Worm (Caenorhabditis elegans) whole organism, late embryonic: ENCODE data around the gene Y47D7A.9.

Experiments used
- C38D4.7 ChIP-seq: fragments of 200-800 bp; sonication (Bioruptor generic); optimal IDR thresholded peaks from 2 replicates; lab custom pipeline; 2018; ENCODE audit warnings: mild to moderate bottlenecking, missing genetic modification characterization, moderate library complexity, missing compliant biosample characterization
- eyg-1 ChIP-seq: sonication (generic microtip); optimal IDR thresholded peaks from 2 replicates; lab custom pipeline; 2016; ENCODE audit warnings: missing genotype, missing genetic modification characterization, missing compliant biosample characterization
- fkh-10 ChIP-seq: fragments of 150-350 bp; optimal IDR thresholded peaks from 2 replicates; lab custom pipeline; 2014; ENCODE audit warnings: missing biosample characterization, missing genetic modification reagents, missing genetic modification characterization
- fkh-6 ChIP-seq: sonication (generic microtip); optimal IDR thresholded peaks from 2 replicates; lab custom pipeline; 2016; ENCODE audit warnings: missing genetic modification characterization, missing compliant biosample characterization
- hlh-6 ChIP-seq: sonication (generic microtip); optimal IDR thresholded peaks from 2 replicates; lab custom pipeline; 2016; ENCODE audit warnings: missing genotype, missing genetic modification characterization, missing compliant biosample characterization
- pax-1 ChIP-seq: fragments of 150-350 bp; optimal IDR thresholded peaks from 2 replicates; lab custom pipeline; 2014; ENCODE audit warnings: missing biosample characterization, missing genetic modification characterization
- tbx-2 ChIP-seq: sonication (generic microtip); optimal IDR thresholded peaks from 2 replicates; lab custom pipeline; 2016; ENCODE audit warnings: missing genetic modification characterization, missing compliant biosample characterization

- TF ChIP-seq fkh-10 (no peak), tbx-2 (tag; lab: Kevin White, UChicago) (no peak), eyg-1 (tag; lab: Kevin White, UChicago) (no peak), fkh-6 (tag; lab: Kevin White, UChicago) (no peak), C38D4.7 (GFP tag; lab: Kevin White, UChicago) (no peak), hlh-6 (tag; lab: Kevin White, UChicago) (no peak), pax-1 (tag; lab: Kevin White, UChicago) (no peak)
These were observed 13.5 kb upstream of the Y47D7A.9 start for ce11 chrV:4437215-4437614.
